Fruit fly (Drosophila melanogaster): ENCODE data around the gene CG34355.

CG34355 gene

DNA sequence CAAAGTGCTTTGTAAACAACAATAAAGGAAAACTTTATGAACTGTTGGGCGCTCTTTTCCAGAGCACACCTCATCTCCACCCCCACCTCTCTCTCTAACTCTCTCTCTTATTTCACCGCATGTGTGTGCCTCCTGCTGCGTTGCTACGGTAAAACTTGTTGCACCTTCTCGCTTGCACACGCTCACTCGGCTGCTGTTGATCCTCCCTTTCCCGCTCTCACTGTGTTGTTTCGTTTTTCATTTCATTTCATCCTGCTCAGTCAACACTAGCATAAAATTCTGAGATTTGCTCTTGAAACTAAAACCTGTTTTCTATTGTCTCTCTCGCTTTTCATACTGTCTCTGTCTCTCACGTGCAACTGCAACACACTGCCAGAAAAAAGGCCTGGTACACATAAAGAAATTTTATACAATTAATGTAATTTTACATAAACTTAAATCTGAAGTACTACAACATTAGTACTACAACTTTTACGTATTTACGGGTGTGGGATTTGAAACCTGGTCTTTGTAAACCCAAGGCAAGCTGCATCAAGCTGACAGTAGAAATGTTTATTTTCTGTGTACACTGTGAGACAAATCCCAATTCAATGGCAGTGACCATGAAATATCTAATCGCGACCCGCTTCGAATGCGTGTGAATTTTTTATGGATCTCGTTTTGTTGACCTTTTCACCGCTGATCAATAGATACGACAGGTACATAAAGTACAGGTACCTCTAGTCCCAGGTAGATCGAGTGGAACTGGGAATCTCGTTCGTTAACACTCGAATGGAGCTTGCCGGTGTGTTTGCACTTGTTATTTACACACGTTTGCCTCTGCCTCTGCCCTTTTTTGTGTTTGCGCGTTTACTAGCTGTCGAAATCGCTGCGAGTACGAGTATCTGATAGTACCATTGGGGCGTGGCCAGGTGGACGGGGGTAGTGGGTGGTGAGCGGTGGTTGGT, 20.9 kb upstream of the CG34355 start (continued):
- peak; percentile 96 for TF ChIP-seq exex (tag; optimal IDR thresholded peaks at IDR 0.05)
- TF ChIP-seq hth (optimal IDR thresholded peaks at IDR 0.05), result no peak
- TF ChIP-seq CG8290 (GFP tag; optimal IDR thresholded peaks at IDR 0.05), result peak; percentile 74
- peak; percentile 79 to 89 for TF ChIP-seq CG8290 (tag; optimal IDR thresholded peaks at IDR 0.05)
- peak; percentile 84 for TF ChIP-seq Mes4 (GFP tag; optimal IDR thresholded peaks at IDR 0.05)
- TF ChIP-seq Bteb2 (GFP tag; optimal IDR thresholded peaks at IDR 0.05), result peak; percentile 32
- no peak for TF ChIP-seq gfzf (GFP tag; optimal IDR thresholded peaks at IDR 0.05)
- TF ChIP-seq CG13424 (tag; optimal IDR thresholded peaks at IDR 0.05), result peak; percentile 82
- TF ChIP-seq CG10321 (GFP tag; IDR thresholded peaks at IDR 0.05), result no peak
- TF ChIP-seq gro (GFP tag; optimal IDR thresholded peaks at IDR 0.05), result peak; percentile 8
- peak; percentile 85 for TF ChIP-seq H2.0 (GFP tag; IDR thresholded peaks at IDR 0.05)
- peak; percentile 77 for TF ChIP-seq CG34422 (GFP tag; IDR thresholded peaks at IDR 0.05)
- peak; percentile 84 for TF ChIP-seq CG10462 (GFP tag; optimal IDR thresholded peaks at IDR 0.05)
- peak; percentile 82 for TF ChIP-seq CG12219 (GFP tag; optimal IDR thresholded peaks at IDR 0.05)
- peak; percentile 66 for TF ChIP-seq Dek (tag; optimal IDR thresholded peaks at IDR 0.05)
- TF ChIP-seq wek (GFP tag; optimal IDR thresholded peaks at IDR 0.05), result peak; percentile 83
- peak; percentile 95 for TF ChIP-seq grn (GFP tag; optimal IDR thresholded peaks at IDR 0.05)
- TF ChIP-seq slou (GFP tag; optimal IDR thresholded peaks at IDR 0.05), result peak; percentile 18
- TF ChIP-seq CG6272 (GFP tag; IDR thresholded peaks at IDR 0.05), result peak; percentile 76
- TF ChIP-seq H15 (GFP tag; IDR thresholded peaks at IDR 0.05), result peak; percentile 72; the same call in 2 of the 3 replicates
- TF ChIP-seq gcm2 (GFP tag; optimal IDR thresholded peaks at IDR 0.05), result peak; percentile 58
- peak; percentile 64 for TF ChIP-seq Ets97D (GFP tag; optimal IDR thresholded peaks at IDR 0.05)
- peak; percentile 93 for TF ChIP-seq unpg (GFP tag; optimal IDR thresholded peaks at IDR 0.05)
- peak; percentile 81 for TF ChIP-seq Asciz (GFP tag; optimal IDR thresholded peaks at IDR 0.05)
- no peak for TF ChIP-seq Dp (GFP tag; optimal IDR thresholded peaks at IDR 0.05)
- peak; percentile 76 for TF ChIP-seq Ada2b (GFP tag; IDR thresholded peaks at IDR 0.05)
- TF ChIP-seq CG17361 (GFP tag; IDR thresholded peaks at IDR 0.05), result peak; percentile 94
- TF ChIP-seq eve (GFP tag; optimal IDR thresholded peaks at IDR 0.05), result peak in 1 of 2 experiments; percentile 77
- peak; percentile 76 for TF ChIP-seq pb (GFP tag; optimal IDR thresholded peaks at IDR 0.05)
- peak; percentile 95 for TF ChIP-seq gsb-n (tag; optimal IDR thresholded peaks at IDR 0.05)
- peak; percentile 77 for TF ChIP-seq MTF-1 (GFP tag; optimal IDR thresholded peaks at IDR 0.05; ENCODE audit: borderline replicate concordance)
- peak; percentile 1 for TF ChIP-seq CG10147 (GFP tag; optimal IDR thresholded peaks at IDR 0.05)
- TF ChIP-seq Six4 (GFP tag; optimal IDR thresholded peaks at IDR 0.05), result peak; percentile 83
- TF ChIP-seq chinmo (GFP tag; IDR thresholded peaks at IDR 0.05; ENCODE audit: partially characterized antibody), result no peak
- peak; percentile 84 for TF ChIP-seq Fer1 (GFP tag; optimal IDR thresholded peaks at IDR 0.05)
- peak; percentile 46 for TF ChIP-seq nom (GFP tag; optimal IDR thresholded peaks at IDR 0.05)
- TF ChIP-seq CG8944 (GFP tag; optimal IDR thresholded peaks at IDR 0.05), result peak; percentile 73
- TF ChIP-seq cato (GFP tag; optimal IDR thresholded peaks at IDR 0.05; ENCODE audit: borderline replicate concordance), result peak; percentile 73
- peak; percentile 8 for TF ChIP-seq emc (GFP tag; optimal IDR thresholded peaks at IDR 0.05)
- peak; percentile 73 for TF ChIP-seq wor (GFP tag; IDR thresholded peaks at IDR 0.05)
- TF ChIP-seq oc (tag; optimal IDR thresholded peaks at IDR 0.05), result peak; percentile 97
- peak; percentile 75 for TF ChIP-seq trh (GFP tag; optimal IDR thresholded peaks at IDR 0.05)
- TF ChIP-seq row (GFP tag; IDR thresholded peaks at IDR 0.05), result peak; percentile 89
- TF ChIP-seq bab2 (GFP tag; optimal IDR thresholded peaks at IDR 0.05), result peak; percentile 78
- peak; percentile 57; the same call in 1 of the 3 replicates for TF ChIP-seq jigr1 (GFP tag; IDR thresholded peaks at IDR 0.05)
- TF ChIP-seq ewg (GFP tag; optimal IDR thresholded peaks at IDR 0.05), result peak; percentile 85
- no peak for TF ChIP-seq ham (GFP tag; IDR thresholded peaks at IDR 0.05)
- TF ChIP-seq nerfin-2 (GFP tag; IDR thresholded peaks at IDR 0.05; ENCODE audit: partially characterized antibody), result 0 out of 2 replicates have a peak, but pooled peaks have one; percentile 22
- TF ChIP-seq CG3407 (GFP tag; optimal IDR thresholded peaks at IDR 0.05), result peak; percentile 84

Data from whole organism, embryonic.